Fruit fly (Drosophila melanogaster) whole organism, embryonic: Measurements from ENCODE around the gene CG33489.
A peak's percentile ranks its signal among the peaks of the same experiment; 100 is the strongest.

Experiments
- ATbp ChIP-seq: fragments of 200-800 bp; sonication (Bioruptor generic); optimal IDR thresholded peaks from 2 replicates; lab custom pipeline; 2017; ENCODE audit warnings: missing biosample characterization, mild to moderate bottlenecking, missing genetic modification characterization, missing genetic modification reagents
- Atf3 ChIP-seq: fragments of 200-800 bp; sonication (Bioruptor generic); optimal IDR thresholded peaks from 3 replicates; lab custom pipeline; 2016; ENCODE audit warnings: missing biosample characterization, missing genetic modification characterization
- CG10274 ChIP-seq: fragments of 200-800 bp; sonication (Bioruptor generic); optimal IDR thresholded peaks from 3 replicates; lab custom pipeline; 2017; ENCODE audit warnings: missing biosample characterization, mild to moderate bottlenecking, missing genetic modification characterization
- CG11695 ChIP-seq: fragments of 200-800 bp; sonication (Bioruptor generic); IDR thresholded peaks from 3 replicates; pipeline ENCODE4 v1.3.6; 2022; ENCODE audit warnings: missing biosample characterization, missing genetic modification characterization
- CG12659 ChIP-seq: fragments of 200-800 bp; sonication (Bioruptor generic); optimal IDR thresholded peaks from 3 replicates; lab custom pipeline; 2017; ENCODE audit warnings: mild to moderate bottlenecking, missing biosample characterization, missing genetic modification reagents, missing genetic modification characterization
- CG13624 ChIP-seq: fragments of 200-800 bp; sonication (Bioruptor generic); optimal IDR thresholded peaks from 2 replicates; lab custom pipeline; 2016; ENCODE audit warnings: missing biosample characterization, missing genetic modification characterization
- CG15514 ChIP-seq: fragments of 200-800 bp; sonication (Bioruptor generic); optimal IDR thresholded peaks from 3 replicates; lab custom pipeline; 2017; ENCODE audit warnings: missing biosample characterization, missing genetic modification characterization, mild to moderate bottlenecking, moderate library complexity, missing genetic modification reagents
- CG15601 ChIP-seq: fragments of 200-800 bp; sonication (Bioruptor generic); optimal IDR thresholded peaks from 3 replicates; lab custom pipeline; 2019; ENCODE audit warnings: missing biosample characterization, mild to moderate bottlenecking, missing genetic modification characterization, moderate library complexity
- CG1603 ChIP-seq: fragments of 200-800 bp; sonication (Bioruptor generic); optimal IDR thresholded peaks from 2 replicates; lab custom pipeline; 2019; ENCODE audit warnings: missing biosample characterization, mild to moderate bottlenecking, missing genetic modification characterization, moderate library complexity
- CG17568 ChIP-seq: fragments of 200-800 bp; sonication (Bioruptor generic); optimal IDR thresholded peaks from 2 replicates; lab custom pipeline; 2018; ENCODE audit warnings: missing biosample characterization, mild to moderate bottlenecking, missing genetic modification characterization, moderate library complexity
- CG18764 ChIP-seq: fragments of 200-800 bp; sonication (Bioruptor generic); optimal IDR thresholded peaks from 3 replicates; lab custom pipeline; 2016; ENCODE audit warnings: missing biosample characterization, missing genetic modification characterization
- CG3065 ChIP-seq: fragments of 200-800 bp; sonication (Bioruptor generic); optimal IDR thresholded peaks from 2 replicates; lab custom pipeline; 2016; ENCODE audit warnings: missing biosample characterization, missing genetic modification characterization
- CG34376 ChIP-seq: fragments of 200-800 bp; sonication (Bioruptor generic); optimal IDR thresholded peaks from 2 replicates; lab custom pipeline; 2018; ENCODE audit warnings: missing biosample characterization, mild to moderate bottlenecking, missing genetic modification characterization
- CG3995 ChIP-seq: fragments of 200-800 bp; sonication (Bioruptor generic); optimal IDR thresholded peaks from 3 replicates; lab custom pipeline; 2016; ENCODE audit warnings: missing biosample characterization, missing genetic modification characterization
- CG6765 ChIP-seq: fragments of 200-800 bp; sonication (Bioruptor generic); optimal IDR thresholded peaks from 3 replicates; lab custom pipeline; 2017; ENCODE audit warnings: missing biosample characterization, mild to moderate bottlenecking, missing genetic modification characterization
- CG7745 ChIP-seq: fragments of 200-800 bp; sonication (Bioruptor generic); optimal IDR thresholded peaks from 2 replicates; lab custom pipeline; 2018; ENCODE audit warnings: missing biosample characterization, mild to moderate bottlenecking, missing genetic modification characterization, moderate library complexity
- CG7786 ChIP-seq: fragments of 200-800 bp; sonication (Bioruptor generic); optimal IDR thresholded peaks from 2 replicates; lab custom pipeline; 2016; ENCODE audit warnings: missing biosample characterization, missing genetic modification characterization
- CG8290 ChIP-seq, 3 experiments: fragments of 200-800 bp; sonication (Bioruptor generic); optimal IDR thresholded peaks; 2 replicates each; lab custom pipeline; 2016 to 2019; ENCODE audit warnings: missing biosample characterization in 3 of 3, missing genetic modification characterization in 3 of 3, mild to moderate bottlenecking in 2 of 3, moderate library complexity in 1 of 3
- CG8359 ChIP-seq: fragments of 200-800 bp; sonication (Bioruptor generic); optimal IDR thresholded peaks from 2 replicates; lab custom pipeline; 2017; ENCODE audit warnings: missing biosample characterization, mild to moderate bottlenecking, missing genetic modification characterization, borderline replicate concordance
- CG8944 ChIP-seq: fragments of 200-800 bp; sonication (Bioruptor generic); optimal IDR thresholded peaks from 3 replicates; lab custom pipeline; 2016; ENCODE audit warnings: missing biosample characterization, missing genetic modification characterization
- Fer3 ChIP-seq: fragments of 200-800 bp; sonication (Bioruptor generic); optimal IDR thresholded peaks from 2 replicates; lab custom pipeline; 2018; ENCODE audit warnings: missing biosample characterization, mild to moderate bottlenecking, missing genetic modification characterization, moderate library complexity
- Hey ChIP-seq: fragments of 200-800 bp; sonication (Bioruptor generic); optimal IDR thresholded peaks from 3 replicates; lab custom pipeline; 2018; ENCODE audit warnings: missing biosample characterization, mild to moderate bottlenecking, missing genetic modification characterization
- Hsf ChIP-seq: fragments of 200-800 bp; sonication (Bioruptor generic); optimal IDR thresholded peaks from 3 replicates; lab custom pipeline; 2016; ENCODE audit warnings: missing biosample characterization, missing genetic modification characterization
- Jarid2 ChIP-seq: fragments of 200-800 bp; sonication (Bioruptor generic); optimal IDR thresholded peaks from 3 replicates; lab custom pipeline; 2017; ENCODE audit warnings: mild to moderate bottlenecking, missing biosample characterization, missing genetic modification reagents, missing genetic modification characterization
- Lhr ChIP-seq: fragments of 200-800 bp; sonication (Bioruptor generic); optimal IDR thresholded peaks from 3 replicates; lab custom pipeline; 2017; ENCODE audit warnings: mild to moderate bottlenecking, missing biosample characterization, missing genetic modification reagents, missing genetic modification characterization
- NC2α ChIP-seq: fragments of 200-800 bp; sonication (Bioruptor generic); optimal IDR thresholded peaks from 2 replicates; lab custom pipeline; 2016; ENCODE audit warnings: missing biosample characterization, missing genetic modification characterization
- PHDP ChIP-seq: fragments of 200-800 bp; sonication (Bioruptor generic); optimal IDR thresholded peaks from 3 replicates; lab custom pipeline; 2018; ENCODE audit warnings: missing biosample characterization, mild to moderate bottlenecking, missing genetic modification characterization, moderate library complexity
- al ChIP-seq: fragments of 200-800 bp; sonication (Bioruptor generic); IDR thresholded peaks from 2 replicates; pipeline ENCODE4 v1.3.6; 2022; ENCODE audit warnings: missing biosample characterization, missing genetic modification characterization
- ap ChIP-seq: fragments of 200-800 bp; sonication (Bioruptor generic); IDR thresholded peaks from 2 replicates; pipeline ENCODE4 v1.3.6; 2022; ENCODE audit warnings: missing biosample characterization, missing genetic modification characterization
- btn ChIP-seq: fragments of 200-800 bp; sonication (Bioruptor generic); optimal IDR thresholded peaks from 2 replicates; lab custom pipeline; 2016; ENCODE audit warnings: missing biosample characterization, missing genetic modification characterization
- caup ChIP-seq: fragments of 200-800 bp; sonication (Bioruptor generic); optimal IDR thresholded peaks from 3 replicates; lab custom pipeline; 2017; ENCODE audit warnings: missing biosample characterization, mild to moderate bottlenecking, missing genetic modification characterization, moderate library complexity; ENCODE audit not compliant: severe bottlenecking
- chif ChIP-seq, 2 experiments: fragments of 200-800 bp; sonication (Bioruptor generic); optimal IDR thresholded peaks; 3 replicates each; lab custom pipeline; 2016; ENCODE audit warnings: missing biosample characterization in 2 of 2, missing genetic modification characterization in 2 of 2
- da ChIP-seq: fragments of 200-800 bp; sonication (Bioruptor generic); optimal IDR thresholded peaks from 2 replicates; lab custom pipeline; 2016; ENCODE audit warnings: missing biosample characterization, missing genetic modification characterization
- exex ChIP-seq: fragments of 200-800 bp; sonication (Bioruptor generic); optimal IDR thresholded peaks from 4 replicates; lab custom pipeline; 2018; ENCODE audit warnings: missing biosample characterization, mild to moderate bottlenecking, missing genetic modification characterization, moderate library complexity
- gcm2 ChIP-seq: fragments of 200-800 bp; sonication (Bioruptor generic); optimal IDR thresholded peaks from 2 replicates; lab custom pipeline; 2016; ENCODE audit warnings: missing biosample characterization, missing genetic modification characterization
- ind ChIP-seq: fragments of 200-800 bp; sonication (Bioruptor generic); optimal IDR thresholded peaks from 3 replicates; lab custom pipeline; 2016; ENCODE audit warnings: missing biosample characterization, missing genetic modification characterization
- inv ChIP-seq: fragments of 200-800 bp; sonication (Bioruptor generic); IDR thresholded peaks from 2 replicates; pipeline ENCODE4 v1.3.6; 2022; ENCODE audit warnings: missing biosample characterization, missing genetic modification characterization; ENCODE audit not compliant: partially characterized antibody
- jing ChIP-seq: fragments of 200-800 bp; sonication (Bioruptor generic); optimal IDR thresholded peaks from 2 replicates; lab custom pipeline; 2018; ENCODE audit warnings: missing biosample characterization, mild to moderate bottlenecking, missing genetic modification characterization
- lab ChIP-seq: fragments of 200-800 bp; sonication (Bioruptor generic); optimal IDR thresholded peaks from 3 replicates; lab custom pipeline; 2017; ENCODE audit warnings: missing biosample characterization, missing genetic modification characterization, mild to moderate bottlenecking, moderate library complexity, missing genetic modification reagents
- mirr ChIP-seq: fragments of 200-800 bp; sonication (Bioruptor generic); optimal IDR thresholded peaks from 3 replicates; lab custom pipeline; 2018; ENCODE audit warnings: missing biosample characterization, mild to moderate bottlenecking, missing genetic modification characterization
- ranshi ChIP-seq: fragments of 200-800 bp; sonication (Bioruptor generic); IDR thresholded peaks from 2 replicates; pipeline ENCODE4 v1.3.6; 2022; ENCODE audit warnings: missing biosample characterization, missing genetic modification characterization
- repo ChIP-seq: fragments of 200-800 bp; sonication (Bioruptor generic); optimal IDR thresholded peaks from 2 replicates; lab custom pipeline; 2016; ENCODE audit warnings: missing biosample characterization, missing genetic modification characterization
- rib ChIP-seq: fragments of 200-800 bp; sonication (Bioruptor generic); IDR thresholded peaks from 2 replicates; pipeline ENCODE4 v1.3.6; 2022; ENCODE audit warnings: missing biosample characterization, missing genetic modification characterization
- sens ChIP-seq: fragments of 200-800 bp; sonication (Bioruptor generic); peaks from one replicate; lab custom pipeline; 2016; ENCODE audit warnings: missing biosample characterization, missing genetic modification characterization
- wdn ChIP-seq: fragments of 200-800 bp; sonication (Bioruptor generic); IDR thresholded peaks from 2 replicates; pipeline ENCODE4 v1.3.6; 2022; ENCODE audit warnings: missing biosample characterization, missing genetic modification characterization

Gene CG33489

dm6 chr3L:11577395-11577794, 551 bp upstream of the CG33489 start, which contains the start of gene CG33271 (continued):
- TF ChIP-seq CG11695 (no peak), CG10274 (no peak), CG15514 (GFP tag; lab: Kevin White, UChicago) (peak; percentile 40), exex (tag; lab: Kevin White, UChicago) (no peak), CG8944 (GFP tag; lab: Kevin White, UChicago) (no peak), inv (no peak), CG15601 (tag; lab: Kevin White, UChicago) (no peak), lab (GFP tag; lab: Kevin White, UChicago) (peak; percentile 50), Atf3 (GFP tag; lab: Kevin White, UChicago) (no peak), ATbp (no peak), al (GFP tag; lab: Robert Waterston, UW) (no peak), CG7745 (no peak), CG7786 (no peak), Hsf (GFP tag; lab: Kevin White, UChicago) (no peak), CG1603 (tag; lab: Kevin White, UChicago) (no peak), CG17568 (GFP tag; lab: Kevin White, UChicago) (no peak), sens (GFP tag; lab: Kevin White, UChicago) (peak; percentile 12), Fer3 (tag; lab: Kevin White, UChicago) (no peak), Lhr (GFP tag; lab: Kevin White, UChicago) (no peak), caup (GFP tag; lab: Kevin White, UChicago) (peak; percentile 16), CG6765 (peak; percentile 31), Hey (tag; lab: Kevin White, UChicago) (no peak), da (GFP tag; lab: Kevin White, UChicago) (no peak), CG8359 (no peak), CG8290 (GFP tag; optimal IDR thresholded peaks at IDR 0.05; lab: Kevin White, UChicago) (no peak), CG8290 (tag; optimal IDR thresholded peaks at IDR 0.05; lab: Kevin White, UChicago) (no peak), ap (GFP tag; lab: Robert Waterston, UW) (no peak), jing (GFP tag; lab: Kevin White, UChicago) (no peak)

DNA sequence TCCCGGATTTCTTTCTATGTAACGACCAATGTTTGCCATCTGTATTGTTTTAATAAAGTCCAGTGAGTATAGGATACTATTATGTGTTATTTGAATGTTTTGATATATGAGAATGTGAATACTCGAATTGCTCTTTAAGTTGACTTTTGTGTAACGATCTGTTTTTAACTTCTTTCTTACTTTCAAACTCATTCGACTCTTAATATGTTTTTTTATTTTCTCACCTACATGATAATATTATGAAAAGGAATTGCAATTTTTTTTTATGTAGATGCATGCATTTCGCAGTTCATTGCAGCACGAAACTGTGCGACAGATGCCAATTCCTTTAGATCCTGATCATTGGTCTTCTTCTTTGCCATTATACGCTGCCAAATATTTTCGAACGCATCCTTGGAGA, 2.3 kb downstream of the CG33489 start, which contains the start of gene CG33490:
Gene CG33490, minus strand, starts transcription at position 101 of the 400 bp plus-strand sequence.
- TF ChIP-seq wdn (GFP tag; lab: Robert Waterston, UW) = no peak
- no peak for TF ChIP-seq Jarid2 (GFP tag; lab: Kevin White, UChicago)
- no peak for TF ChIP-seq CG18764 (GFP tag; lab: Kevin White, UChicago)
- TF ChIP-seq CG3065 (GFP tag; lab: Kevin White, UChicago) = no peak
- TF ChIP-seq ranshi (GFP tag; lab: Robert Waterston, UW) = no peak
- no peak for TF ChIP-seq repo
- no peak for TF ChIP-seq CG3995 (GFP tag; lab: Kevin White, UChicago)
- no peak for TF ChIP-seq mirr (GFP tag; lab: Kevin White, UChicago)
- TF ChIP-seq PHDP (tag; lab: Kevin White, UChicago) = no peak
- TF ChIP-seq gcm2 = no peak
- no peak for TF ChIP-seq btn (GFP tag; lab: Kevin White, UChicago)
- no peak for TF ChIP-seq chif (GFP tag; optimal IDR thresholded peaks at IDR 0.05; lab: Kevin White, UChicago)
- TF ChIP-seq CG12659 (GFP tag; lab: Kevin White, UChicago) = no peak
- TF ChIP-seq rib (GFP tag; lab: Robert Waterston, UW) = no peak
- TF ChIP-seq ind (GFP tag; lab: Kevin White, UChicago) = no peak
- TF ChIP-seq NC2α (GFP tag; lab: Kevin White, UChicago) = no peak
- no peak for TF ChIP-seq CG13624 (GFP tag; lab: Kevin White, UChicago)
- TF ChIP-seq ap (GFP tag; lab: Robert Waterston, UW) = no peak
- no peak for TF ChIP-seq CG34376 (GFP tag; lab: Kevin White, UChicago)
- TF ChIP-seq, all 482 proteins: peak for 0
